Worm (Caenorhabditis elegans): ENCODE measurements around the gene Y71H2B.2.

DNA sequence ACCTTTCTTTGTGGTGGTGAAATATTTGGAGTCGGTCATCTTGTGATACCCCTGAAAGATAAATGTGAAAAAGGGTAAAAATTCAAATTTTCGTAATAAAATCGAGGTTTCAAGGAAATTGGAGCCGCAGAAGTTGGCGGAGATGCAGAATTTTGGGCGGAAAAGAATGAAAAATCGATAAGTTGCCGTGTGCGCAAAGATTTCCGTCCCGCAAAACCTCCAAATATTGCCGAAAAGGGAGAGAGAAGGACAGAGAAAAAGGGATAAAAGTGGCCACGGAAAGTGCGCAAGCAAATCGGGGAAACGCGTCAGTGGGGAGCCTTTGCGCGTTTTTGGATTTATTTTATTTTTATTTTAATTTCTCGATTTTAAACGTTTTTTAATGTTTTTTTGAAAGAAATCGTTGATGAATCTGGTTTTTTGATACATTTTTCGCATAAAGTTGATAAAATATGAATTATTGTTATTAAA lies 26.0 kb upstream of the Y71H2B.2 start, which contains the start of gene apb-1:
- TF ChIP-seq ceh-18 (tag; optimal IDR thresholded peaks at IDR 0.05) (peak; percentile 68), elt-2 (tag; optimal IDR thresholded peaks at IDR 0.05) (peak; percentile 81), gmeb-2 (tag; optimal IDR thresholded peaks at IDR 0.05) (peak; percentile 52), nfya-1 (tag; optimal IDR thresholded peaks at IDR 0.05) (peak; percentile 84), T23F11.4 (GFP tag; optimal IDR thresholded peaks at IDR 0.05) (no peak), F13H6.1 (tag; optimal IDR thresholded peaks at IDR 0.05) (peak; percentile 1), dve-1 (tag; optimal IDR thresholded peaks at IDR 0.05) (peak; percentile 75), ama-1 (optimal IDR thresholded peaks at IDR 0.05) (no peak), pax-1 (tag; optimal IDR thresholded peaks at IDR 0.05) (peak; percentile 44), fkh-10 (GFP tag; optimal IDR thresholded peaks at IDR 0.05) (peak; percentile 52), hlh-13 (GFP tag; optimal IDR thresholded peaks at IDR 0.05) (peak; percentile 19)

Data from whole organism, late embryonic.